Worm (Caenorhabditis elegans) whole organism, L1 larva: Measurements from ENCODE around the gene K02G10.15.

ENCODE experiments used
- C16A3.4 ChIP-seq: fragments of 150-350 bp; optimal IDR thresholded peaks from 2 replicates; lab custom pipeline; 2014; ENCODE audit warnings: missing biosample characterization, missing genetic modification characterization
- C34B4.2 ChIP-seq: sonication (generic microtip); optimal IDR thresholded peaks from 2 replicates; lab custom pipeline; 2017; ENCODE audit warnings: mild to moderate bottlenecking, missing genetic modification characterization, missing compliant biosample characterization
- F16B12.6 ChIP-seq: fragments of 150-350 bp; optimal IDR thresholded peaks from 2 replicates; lab custom pipeline; 2014; ENCODE audit warnings: missing biosample characterization, missing genetic modification characterization
- alr-1 ChIP-seq: fragments of 200-800 bp; sonication (Bioruptor generic); optimal IDR thresholded peaks from 2 replicates; lab custom pipeline; 2018; ENCODE audit warnings: borderline replicate concordance, mild to moderate bottlenecking, missing genetic modification characterization, missing compliant biosample characterization
- aly-2 ChIP-seq: fragments of 150-350 bp; optimal IDR thresholded peaks from 2 replicates; lab custom pipeline; 2014; ENCODE audit warnings: missing biosample characterization, missing genetic modification characterization
- blmp-1 ChIP-seq: fragments of 150-350 bp; optimal IDR thresholded peaks from 2 replicates; lab custom pipeline; 2014; ENCODE audit warnings: missing biosample characterization, missing genetic modification characterization
- ceh-63 ChIP-seq: fragments of 200-800 bp; sonication (Bioruptor generic); optimal IDR thresholded peaks from 2 replicates; lab custom pipeline; 2018; ENCODE audit warnings: mild to moderate bottlenecking, missing genetic modification characterization, missing compliant biosample characterization
- ceh-90 ChIP-seq: sonication (generic microtip); optimal IDR thresholded peaks from 2 replicates; lab custom pipeline; 2016; ENCODE audit warnings: missing genetic modification characterization, missing compliant biosample characterization
- dpl-1 ChIP-seq, 3 experiments: fragments of 150-350 bp in 2 of 3; sonication (generic microtip) in 1 of 3; optimal IDR thresholded peaks; 2 replicates each; lab custom pipeline; 2014 to 2017; ENCODE audit warnings: missing biosample characterization in 3 of 3, missing genetic modification characterization in 3 of 3, missing genetic modification reagents in 3 of 3
- efl-1 ChIP-seq, 4 experiments: fragments of 150-350 bp; optimal IDR thresholded peaks in 3 of 4; peaks in 1 of 4; 1 replicate in 1 of 4; 2 replicates in 3 of 4; lab custom pipeline; 2014; ENCODE audit warnings: missing biosample characterization in 2 of 4, missing genetic modification characterization in 2 of 4, missing genetic modification reagents in 2 of 4
- egl-13 ChIP-seq: sonication (generic microtip); optimal IDR thresholded peaks from 2 replicates; lab custom pipeline; 2016; ENCODE audit warnings: missing genotype, missing genetic modification reagents, missing genetic modification characterization, missing compliant biosample characterization
- elt-2 ChIP-seq: sonication (generic microtip); optimal IDR thresholded peaks from 2 replicates; lab custom pipeline; 2016; ENCODE audit warnings: missing genetic modification characterization, mild to moderate bottlenecking, inconsistent platforms, missing compliant biosample characterization, missing genetic modification reagents
- elt-3 ChIP-seq, 6 experiments: fragments of 150-350 bp in 1 of 6; sonication (generic microtip); optimal IDR thresholded peaks; 2 replicates each; lab custom pipeline; 2017 to 2018; ENCODE audit warnings: missing biosample characterization in 6 of 6, missing genetic modification characterization in 6 of 6, inconsistent platforms in 1 of 6
- ets-5 ChIP-seq: fragments of 200-800 bp; sonication (Bioruptor generic); IDR thresholded peaks from 2 replicates; pipeline ENCODE4 v1.3.6; 2022; ENCODE audit warnings: missing genetic modification characterization, missing compliant biosample characterization
- fkh-10 ChIP-seq: sonication (generic microtip); optimal IDR thresholded peaks from 2 replicates; lab custom pipeline; 2017; ENCODE audit warnings: missing biosample characterization, missing genetic modification reagents, missing genetic modification characterization
- grh-1 ChIP-seq: fragments of 200-800 bp; sonication (Bioruptor generic); IDR thresholded peaks from 2 replicates; pipeline ENCODE4 v1.3.6; 2022; ENCODE audit warnings: missing genetic modification reagents, missing genetic modification characterization, missing compliant biosample characterization
- jun-1 ChIP-seq: fragments of 150-350 bp; optimal IDR thresholded peaks from 2 replicates; lab custom pipeline; 2014; ENCODE audit warnings: missing biosample characterization, missing genetic modification reagents, missing genetic modification characterization
- lin-14 ChIP-seq: fragments of 200-800 bp; sonication (Bioruptor generic); optimal IDR thresholded peaks from 2 replicates; lab custom pipeline; 2018; ENCODE audit warnings: mild to moderate bottlenecking, missing genetic modification characterization, moderate library complexity, missing compliant biosample characterization
- lin-15B ChIP-seq: fragments of 150-350 bp; sonication (generic microtip); optimal IDR thresholded peaks from 3 replicates; lab custom pipeline; 2014; ENCODE audit warnings: missing biosample characterization, missing genetic modification characterization
- lin-35 ChIP-seq, 2 experiments: fragments of 150-350 bp; optimal IDR thresholded peaks; 2 replicates each; lab custom pipeline; 2014; ENCODE audit warnings: missing biosample characterization in 2 of 2, missing genetic modification characterization in 2 of 2, missing genetic modification reagents in 2 of 2
- lin-39 ChIP-seq: fragments of 150-350 bp; optimal IDR thresholded peaks from 2 replicates; lab custom pipeline; 2014; ENCODE audit warnings: missing biosample characterization, missing genetic modification reagents, missing genetic modification characterization
- lir-3 ChIP-seq: sonication (generic microtip); optimal IDR thresholded peaks from 2 replicates; lab custom pipeline; 2016; ENCODE audit warnings: mild to moderate bottlenecking, missing genetic modification characterization, moderate library complexity, missing compliant biosample characterization; ENCODE audit not compliant: poor library complexity
- lsy-2 ChIP-seq, 2 experiments: fragments of 150-350 bp; optimal IDR thresholded peaks; 2 replicates each; lab custom pipeline; 2014; ENCODE audit warnings: missing biosample characterization in 2 of 2, missing genetic modification characterization in 2 of 2
- mab-9 ChIP-seq: fragments of 200-800 bp; sonication (Bioruptor generic); IDR thresholded peaks from 2 replicates; pipeline ENCODE4 v1.3.6; 2022; ENCODE audit warnings: missing genetic modification reagents, missing genetic modification characterization, missing compliant biosample characterization
- mdl-1 ChIP-seq, 2 experiments: fragments of 150-350 bp; optimal IDR thresholded peaks; 2 replicates each; lab custom pipeline; 2014 to 2017; ENCODE audit warnings: missing biosample characterization in 2 of 2, missing genetic modification characterization in 2 of 2, inconsistent platforms in 1 of 2
- nhr-11 ChIP-seq: fragments of 150-350 bp; optimal IDR thresholded peaks from 2 replicates; lab custom pipeline; 2014; ENCODE audit warnings: missing biosample characterization, missing genetic modification characterization
- nhr-20 ChIP-seq: sonication (generic microtip); optimal IDR thresholded peaks from 2 replicates; lab custom pipeline; 2016; ENCODE audit warnings: mild to moderate bottlenecking, missing genetic modification characterization, missing compliant biosample characterization
- nhr-237 ChIP-seq: fragments of 150-350 bp; optimal IDR thresholded peaks from 2 replicates; lab custom pipeline; 2014; ENCODE audit warnings: missing biosample characterization, missing genetic modification characterization
- nhr-28 ChIP-seq: fragments of 150-350 bp; optimal IDR thresholded peaks from 2 replicates; lab custom pipeline; 2014; ENCODE audit warnings: missing biosample characterization, missing genetic modification characterization
- nhr-71 ChIP-seq: sonication (generic microtip); optimal IDR thresholded peaks from 2 replicates; lab custom pipeline; 2016; ENCODE audit warnings: mild to moderate bottlenecking, missing genetic modification characterization, moderate library complexity, missing compliant biosample characterization
- nhr-76 ChIP-seq: sonication (generic microtip); optimal IDR thresholded peaks from 2 replicates; lab custom pipeline; 2017; ENCODE audit warnings: missing biosample characterization, missing genetic modification characterization
- pqm-1 ChIP-seq: sonication (generic microtip); optimal IDR thresholded peaks from 3 replicates; lab custom pipeline; 2017; ENCODE audit warnings: missing biosample characterization, missing genetic modification characterization
- rnt-1 ChIP-seq: sonication (generic microtip); optimal IDR thresholded peaks from 2 replicates; lab custom pipeline; 2016; ENCODE audit warnings: mild to moderate bottlenecking, missing genetic modification characterization, moderate library complexity, missing compliant biosample characterization
- snu-23 ChIP-seq: sonication (generic microtip); optimal IDR thresholded peaks from 2 replicates; lab custom pipeline; 2016; ENCODE audit warnings: missing genetic modification characterization, missing compliant biosample characterization
- swsn-7 ChIP-seq: sonication (generic microtip); optimal IDR thresholded peaks from 2 replicates; lab custom pipeline; 2016; ENCODE audit warnings: missing genetic modification characterization, missing compliant biosample characterization
- unc-130 ChIP-seq: fragments of 150-350 bp; optimal IDR thresholded peaks from 2 replicates; lab custom pipeline; 2017; ENCODE audit warnings: missing biosample characterization, missing genetic modification characterization, inconsistent platforms
- unc-86 ChIP-seq: sonication (generic microtip); optimal IDR thresholded peaks from 2 replicates; lab custom pipeline; 2016; ENCODE audit warnings: missing genetic modification characterization, missing compliant biosample characterization
- unc-98 ChIP-seq: fragments of 200-800 bp; sonication (Bioruptor generic); IDR thresholded peaks from 2 replicates; pipeline ENCODE4 v1.3.6; 2022; ENCODE audit warnings: missing genetic modification characterization, missing compliant biosample characterization
- zip-4 ChIP-seq: fragments of 200-800 bp; sonication (Bioruptor generic); optimal IDR thresholded peaks from 2 replicates; lab custom pipeline; 2018; ENCODE audit warnings: mild to moderate bottlenecking, missing genetic modification characterization, moderate library complexity, missing compliant biosample characterization
- ztf-4 ChIP-seq: fragments of 150-350 bp; optimal IDR thresholded peaks from 2 replicates; lab custom pipeline; 2014; ENCODE audit warnings: missing biosample characterization, missing genetic modification characterization

The K02G10.15 gene

DNA sequence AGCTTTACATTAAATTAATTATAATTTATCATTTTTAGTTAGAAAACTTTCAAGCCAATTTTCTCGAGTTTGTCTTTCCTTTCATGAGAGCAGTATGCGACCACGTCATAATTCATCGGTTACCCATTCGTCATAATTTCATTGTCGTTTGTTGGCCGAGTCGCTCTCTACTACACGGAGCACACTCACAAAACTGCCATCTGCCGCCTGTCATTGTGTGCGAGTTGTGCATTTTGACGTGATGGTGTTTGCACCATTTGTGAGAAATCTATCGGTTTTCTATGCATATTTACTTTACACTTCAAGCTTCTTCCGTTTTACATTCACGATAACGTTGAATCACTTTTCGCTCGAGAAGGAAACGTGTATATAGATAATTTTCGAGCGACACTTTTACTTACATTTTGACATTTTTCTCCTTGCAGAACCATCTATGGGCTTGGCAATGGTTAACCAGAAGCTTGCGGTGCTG lies 24.3 kb upstream of the K02G10.15 start, which contains the start of gene dhhc-10 (continued):
- TF ChIP-seq elt-2 (tag; lab: Kevin White, UChicago): peak; percentile 91
- peak; percentile 6 for TF ChIP-seq blmp-1 (tag; lab: Kevin White, UChicago)
- peak; percentile 90 for TF ChIP-seq F16B12.6 (tag; lab: Kevin White, UChicago)
- TF ChIP-seq C16A3.4: peak; percentile 34
- peak; percentile 22 for TF ChIP-seq unc-130 (tag; lab: Kevin White, UChicago)
- peak; percentile 53 for TF ChIP-seq snu-23 (GFP tag; lab: Kevin White, UChicago)
- TF ChIP-seq efl-1 (optimal IDR thresholded peaks at IDR 0.05; lab: Kevin White, UChicago): peak; percentile 28
- peak; percentile 19 to 83 for TF ChIP-seq efl-1 (GFP tag; optimal IDR thresholded peaks at IDR 0.05 in 1 of 2; lab: Kevin White, UChicago)
- no peak for TF ChIP-seq mab-9 (GFP tag; lab: Robert Waterston, UW)
- peak; percentile 61 for TF ChIP-seq swsn-7
- TF ChIP-seq dpl-1 (GFP tag; optimal IDR thresholded peaks at IDR 0.05; lab: Kevin White, UChicago): peak in 2 of 3 experiments; percentile 27 to 28
- peak; percentile 50 to 73 for TF ChIP-seq lsy-2 (tag; optimal IDR thresholded peaks at IDR 0.05; lab: Kevin White, UChicago)
- peak; percentile 77 for TF ChIP-seq rnt-1 (tag; lab: Kevin White, UChicago)
- TF ChIP-seq lin-35 (GFP tag; optimal IDR thresholded peaks at IDR 0.05; lab: Kevin White, UChicago): peak; percentile 21 to 60
- no peak for TF ChIP-seq aly-2 (tag; lab: Kevin White, UChicago)
- TF ChIP-seq, all 84 proteins: peak for 29

DNA sequence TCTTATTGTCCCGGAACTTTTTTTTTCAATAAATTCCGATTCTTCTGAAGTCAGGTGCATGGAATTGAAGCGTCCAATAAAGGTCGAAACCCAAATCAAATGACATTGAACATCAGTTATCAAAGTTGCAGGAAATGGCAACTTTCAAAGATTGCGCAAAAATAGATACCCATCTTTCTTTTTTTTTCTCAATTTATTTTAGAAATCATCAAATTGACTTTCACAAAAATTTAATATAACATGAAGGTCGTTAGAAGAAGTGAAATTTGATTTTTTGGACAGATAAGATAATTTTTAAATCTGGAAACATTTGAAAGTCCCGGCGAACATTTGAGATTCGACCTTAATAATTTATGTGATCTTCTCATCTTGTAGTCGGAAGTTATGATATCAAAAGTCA lies 23.1 kb upstream of the K02G10.15 start:
- TF ChIP-seq nhr-71 (peak; percentile 33), elt-3 (tag; optimal IDR thresholded peaks at IDR 0.05; lab: Kevin White, UChicago) (peak in 1 of 6 experiments; percentile 23), nhr-76 (no peak), ceh-63 (no peak), lin-14 (peak; percentile 56), nhr-20 (tag; lab: Kevin White, UChicago) (peak; percentile 34), unc-130 (tag; lab: Kevin White, UChicago) (no peak)

DNA sequence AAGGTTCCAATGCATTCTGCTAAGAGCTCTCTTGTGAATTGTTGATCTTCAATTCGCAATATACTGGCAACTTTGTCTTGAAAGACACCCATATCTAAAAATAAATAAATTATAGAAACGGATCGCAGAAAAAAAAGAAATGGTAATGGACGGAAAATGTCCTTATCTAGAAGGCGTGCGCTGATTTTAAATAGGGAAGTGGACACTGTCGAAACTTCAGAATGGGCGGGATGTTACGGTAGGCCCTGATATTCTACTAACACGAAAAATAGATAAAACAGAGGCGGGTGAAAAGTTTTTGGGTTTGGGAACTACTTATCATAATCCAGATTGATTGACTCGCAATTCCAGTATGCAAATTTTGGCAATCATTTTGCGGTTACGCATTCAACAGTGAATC lies 22.4 kb upstream of the K02G10.15 start, which contains the start of gene aqp-8:
TSS of gene aqp-8 (minus strand) at position 101 of the 400 bp plus-strand sequence.
- TF ChIP-seq mab-9 (GFP tag; lab: Robert Waterston, UW): no peak
- no peak for TF ChIP-seq lin-15B
- no peak for TF ChIP-seq nhr-71
- no peak for TF ChIP-seq swsn-7
- TF ChIP-seq ztf-4 (tag; lab: Kevin White, UChicago): no peak
- TF ChIP-seq elt-2 (tag; lab: Kevin White, UChicago): no peak
- TF ChIP-seq nhr-76: no peak
- TF ChIP-seq zip-4 (GFP tag; lab: Kevin White, UChicago): no peak
- TF ChIP-seq C34B4.2 (tag; lab: Kevin White, UChicago): no peak
- no peak for TF ChIP-seq unc-86 (tag; lab: Kevin White, UChicago)
- no peak for TF ChIP-seq lin-39 (tag; lab: Kevin White, UChicago)

DNA sequence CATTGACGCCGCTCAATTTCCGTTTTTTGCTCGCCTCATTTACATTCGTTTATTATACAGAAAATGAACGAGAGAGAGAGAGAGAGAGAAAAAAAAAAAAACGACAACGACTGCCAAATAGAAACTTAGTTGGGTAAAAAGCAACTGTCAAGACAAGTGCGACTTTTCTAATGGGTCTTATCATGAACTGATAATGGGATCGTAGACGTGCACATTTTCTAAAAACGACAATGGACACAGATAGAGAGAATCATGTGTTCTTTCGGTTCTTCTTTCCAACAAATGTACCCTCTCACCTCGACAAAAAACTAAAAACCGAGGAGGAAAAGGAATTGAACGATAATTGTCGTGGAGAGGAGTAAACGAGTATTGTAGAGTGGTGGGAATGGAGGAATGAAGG lies 17.6 kb upstream of the K02G10.15 start:
- no peak for TF ChIP-seq F16B12.6 (tag; lab: Kevin White, UChicago)
- no peak for TF ChIP-seq efl-1 (optimal IDR thresholded peaks at IDR 0.05; lab: Kevin White, UChicago)
- TF ChIP-seq efl-1 (GFP tag; optimal IDR thresholded peaks at IDR 0.05 in 1 of 2; lab: Kevin White, UChicago): no peak
- peak; percentile 75 for TF ChIP-seq elt-2 (tag; lab: Kevin White, UChicago)
- TF ChIP-seq mab-9 (GFP tag; lab: Robert Waterston, UW): no peak
- TF ChIP-seq lin-35 (GFP tag; optimal IDR thresholded peaks at IDR 0.05; lab: Kevin White, UChicago): peak in 1 of 2 experiments; percentile 33
- no peak for TF ChIP-seq lin-14
- no peak for TF ChIP-seq jun-1 (tag; lab: Kevin White, UChicago)
- TF ChIP-seq nhr-237 (tag; lab: Kevin White, UChicago): no peak
- TF ChIP-seq pqm-1 (tag; lab: Kevin White, UChicago): peak; percentile 15
- no peak for TF ChIP-seq nhr-11 (tag; lab: Kevin White, UChicago)

DNA sequence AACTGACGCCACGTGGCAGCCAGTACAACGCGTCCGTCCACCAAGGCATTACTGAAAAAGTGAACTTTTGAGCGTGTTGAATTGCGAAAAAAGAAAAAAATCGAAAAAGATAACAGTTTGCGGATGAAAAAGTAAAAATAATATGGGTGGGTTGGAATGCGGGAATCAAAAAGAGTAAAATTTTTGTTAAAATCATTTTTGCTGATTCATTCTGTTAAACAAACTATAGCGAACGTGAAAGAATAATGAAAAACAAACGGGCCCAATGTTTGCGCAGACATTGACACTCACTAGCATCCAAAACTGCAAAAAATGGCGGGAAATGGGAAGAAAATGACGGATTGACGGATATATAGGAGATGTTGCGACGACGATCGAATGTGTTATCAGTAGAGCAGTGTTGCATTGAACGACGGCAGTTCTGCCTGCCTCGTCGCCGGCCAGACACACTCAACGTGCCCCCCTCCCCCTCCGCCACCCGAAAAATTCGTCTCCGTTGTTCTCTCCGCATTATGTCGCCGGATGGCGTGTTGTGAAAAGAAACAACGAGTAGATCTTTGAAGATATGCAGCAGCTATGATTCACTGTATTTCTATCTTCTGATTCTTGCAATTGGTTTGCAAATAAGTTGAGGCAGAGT lies 17.0 kb upstream of the K02G10.15 start, which contains the start of gene hyl-2:
TSS of gene hyl-2 (minus strand) at position 51 of the 640 bp plus-strand sequence.
- TF ChIP-seq nhr-20 (tag; lab: Kevin White, UChicago) (peak; percentile 37), jun-1 (tag; lab: Kevin White, UChicago) (no peak), alr-1 (tag; lab: Kevin White, UChicago) (no peak), lin-15B (peak; percentile 55), elt-2 (tag; lab: Kevin White, UChicago) (no peak), ets-5 (GFP tag; lab: Robert Waterston, UW) (no peak), grh-1 (GFP tag; lab: Robert Waterston, UW) (no peak), F16B12.6 (tag; lab: Kevin White, UChicago) (peak; percentile 6), lir-3 (tag; lab: Kevin White, UChicago) (no peak), mdl-1 (tag; optimal IDR thresholded peaks at IDR 0.05; lab: Kevin White, UChicago) (peak in 1 of 2 experiments; percentile 57), swsn-7 (peak; percentile 26), ceh-90 (tag; lab: Kevin White, UChicago) (no peak), egl-13 (tag; lab: Kevin White, UChicago) (no peak), efl-1 (optimal IDR thresholded peaks at IDR 0.05; lab: Kevin White, UChicago) (peak in 1 of 2 experiments; percentile 44), efl-1 (GFP tag; optimal IDR thresholded peaks at IDR 0.05 in 1 of 2; lab: Kevin White, UChicago) (peak in 1 of 2 experiments; percentile 91), fkh-10 (GFP tag; lab: Kevin White, UChicago) (peak; percentile 34), unc-98 (no peak), nhr-28 (tag; lab: Kevin White, UChicago) (no peak), C34B4.2 (tag; lab: Kevin White, UChicago) (no peak)
